Worm (Caenorhabditis elegans) whole organism, L4 larva: ENCODE results near the gene ptr-19.

Experiments used
- F37D6.2 ChIP-seq: sonication (generic microtip); optimal IDR thresholded peaks from 2 replicates; lab custom pipeline; 2016; ENCODE audit warnings: mild to moderate bottlenecking, missing genetic modification characterization, missing compliant biosample characterization
- F44E2.7 ChIP-seq: fragments of 200-800 bp; sonication (Bioruptor generic); IDR thresholded peaks from 2 replicates; pipeline ENCODE4 v2.1.2; 2022; ENCODE audit warnings: missing genetic modification characterization, missing compliant biosample characterization
- F49E8.2 ChIP-seq: sonication (generic microtip); optimal IDR thresholded peaks from 2 replicates; lab custom pipeline; 2016; ENCODE audit warnings: missing compliant biosample characterization, mild to moderate bottlenecking, missing genetic modification characterization, borderline replicate concordance
- R02D3.7 ChIP-seq: fragments of 150-350 bp; sonication (generic microtip); optimal IDR thresholded peaks from 3 replicates; lab custom pipeline; 2014; ENCODE audit warnings: missing biosample characterization, missing genetic modification characterization
- T20F7.1 ChIP-seq: fragments of 200-800 bp; sonication (Bioruptor generic); optimal IDR thresholded peaks from 2 replicates; lab custom pipeline; 2018; ENCODE audit warnings: mild to moderate bottlenecking, missing genetic modification characterization, missing compliant biosample characterization
- Y105C5A.15 ChIP-seq: fragments of 200-800 bp; sonication (Bioruptor generic); IDR thresholded peaks from 2 replicates; pipeline ENCODE4 v1.3.6; 2022; ENCODE audit warnings: missing genetic modification characterization, missing compliant biosample characterization
- Y48G9A.11 ChIP-seq: fragments of 200-800 bp; sonication (Bioruptor generic); IDR thresholded peaks from 2 replicates; pipeline ENCODE4 v1.3.6; 2022; ENCODE audit warnings: missing genetic modification reagents, missing genetic modification characterization, missing compliant biosample characterization
- Y5F2A.4 ChIP-seq: fragments of 200-800 bp; sonication (Bioruptor generic); optimal IDR thresholded peaks from 2 replicates; lab custom pipeline; 2018; ENCODE audit warnings: mild to moderate bottlenecking, missing genetic modification characterization, missing compliant biosample characterization
- ZK337.2 ChIP-seq: fragments of 200-800 bp; sonication (Bioruptor generic); IDR thresholded peaks from 2 replicates; pipeline ENCODE4 v1.3.6; 2022; ENCODE audit warnings: missing genetic modification reagents, missing genetic modification characterization, missing compliant biosample characterization
- ZK546.5 ChIP-seq, 2 experiments: sonication (generic microtip); optimal IDR thresholded peaks; 2 replicates each; lab custom pipeline; 2017; ENCODE audit warnings: missing biosample characterization in 2 of 2, missing genetic modification characterization in 2 of 2
- arid-1 ChIP-seq: fragments of 200-800 bp; sonication (Bioruptor generic); conservative IDR thresholded peaks from 2 replicates; pipeline ENCODE4 v1.3.6; 2022; ENCODE audit warnings: missing genetic modification reagents, missing genetic modification characterization, missing compliant biosample characterization
- attf-4 ChIP-seq: sonication (generic microtip); optimal IDR thresholded peaks from 3 replicates; lab custom pipeline; 2017; ENCODE audit warnings: missing biosample characterization, missing genetic modification characterization
- ceh-28 ChIP-seq: fragments of 150-350 bp; optimal IDR thresholded peaks from 2 replicates; lab custom pipeline; 2014; ENCODE audit warnings: missing biosample characterization, missing genetic modification reagents, missing genetic modification characterization
- ctbp-1 ChIP-seq: fragments of 200-800 bp; sonication (Bioruptor generic); IDR thresholded peaks from 2 replicates; pipeline ENCODE4 v1.3.6; 2022; ENCODE audit warnings: missing genetic modification reagents, missing genetic modification characterization, missing compliant biosample characterization
- daf-12 ChIP-seq: fragments of 150-350 bp; optimal IDR thresholded peaks from 2 replicates; lab custom pipeline; 2014; ENCODE audit warnings: missing biosample characterization, missing genetic modification reagents, missing genetic modification characterization
- daf-8 ChIP-seq: fragments of 200-800 bp; sonication (Bioruptor generic); IDR thresholded peaks from 2 replicates; pipeline ENCODE4 v1.3.6; 2022; ENCODE audit warnings: missing genetic modification characterization, missing compliant biosample characterization
- dmd-6 ChIP-seq: fragments of 200-800 bp; sonication (Bioruptor generic); IDR thresholded peaks from 2 replicates; pipeline ENCODE4 v1.3.6; 2022; ENCODE audit warnings: missing genetic modification reagents, missing genetic modification characterization, missing compliant biosample characterization
- dmd-8 ChIP-seq: fragments of 200-800 bp; sonication (Bioruptor generic); IDR thresholded peaks from 2 replicates; pipeline ENCODE4 v1.3.6; 2022; ENCODE audit warnings: missing genetic modification characterization, missing compliant biosample characterization
- dmd-9 ChIP-seq: fragments of 200-800 bp; sonication (Bioruptor generic); IDR thresholded peaks from 2 replicates; pipeline ENCODE4 v1.3.6; 2022; ENCODE audit warnings: missing genetic modification reagents, missing genetic modification characterization, missing compliant biosample characterization
- dpl-1 ChIP-seq: fragments of 150-350 bp; optimal IDR thresholded peaks from 2 replicates; lab custom pipeline; 2014; ENCODE audit warnings: missing biosample characterization, missing genetic modification reagents, missing genetic modification characterization
- duxl-1 ChIP-seq: sonication (generic microtip); optimal IDR thresholded peaks from 2 replicates; lab custom pipeline; 2016; ENCODE audit warnings: mild to moderate bottlenecking, missing genetic modification characterization, moderate library complexity, missing compliant biosample characterization; ENCODE audit not compliant: poor library complexity
- egl-27 ChIP-seq: sonication (generic microtip); optimal IDR thresholded peaks from 3 replicates; lab custom pipeline; 2017; ENCODE audit warnings: missing biosample characterization, missing genetic modification reagents, missing genetic modification characterization
- hmg-1.1 ChIP-seq: fragments of 200-800 bp; sonication (Bioruptor generic); IDR thresholded peaks from 2 replicates; pipeline ENCODE4 v1.3.6; 2022; ENCODE audit warnings: missing genetic modification reagents, missing genetic modification characterization, missing compliant biosample characterization
- jun-1 ChIP-seq: fragments of 150-350 bp; optimal IDR thresholded peaks from 2 replicates; lab custom pipeline; 2014; ENCODE audit warnings: missing biosample characterization, missing genetic modification reagents, missing genetic modification characterization
- lim-7 ChIP-seq: fragments of 200-800 bp; sonication (Bioruptor generic); IDR thresholded peaks from 2 replicates; pipeline ENCODE4 v1.3.6; 2022; ENCODE audit warnings: missing genetic modification characterization, missing compliant biosample characterization
- lin-13 ChIP-seq: fragments of 150-350 bp; optimal IDR thresholded peaks from 2 replicates; lab custom pipeline; 2014; ENCODE audit warnings: missing biosample characterization, missing genetic modification reagents, missing genetic modification characterization
- lin-15B ChIP-seq: fragments of 150-350 bp; sonication (generic microtip); optimal IDR thresholded peaks from 3 replicates; lab custom pipeline; 2014; ENCODE audit warnings: missing biosample characterization, missing genetic modification characterization
- lin-38 ChIP-seq: fragments of 200-800 bp; sonication (Bioruptor generic); IDR thresholded peaks from 2 replicates; pipeline ENCODE4 v1.3.6; 2022; ENCODE audit warnings: missing genetic modification reagents, missing genetic modification characterization, missing compliant biosample characterization
- mdl-1 ChIP-seq, 2 experiments: fragments of 150-350 bp in 1 of 2; sonication (generic microtip) in 1 of 2; optimal IDR thresholded peaks; 2 replicates each; lab custom pipeline; 2014 to 2017; ENCODE audit warnings: missing biosample characterization in 2 of 2, missing genetic modification characterization in 2 of 2
- mdt-29 ChIP-seq: fragments of 200-800 bp; sonication (Bioruptor generic); IDR thresholded peaks from 2 replicates; pipeline ENCODE4 v1.3.6; 2022; ENCODE audit warnings: missing genetic modification reagents, missing genetic modification characterization, missing compliant biosample characterization
- mes-2 ChIP-seq: sonication (generic microtip); optimal IDR thresholded peaks from 2 replicates; lab custom pipeline; 2016; ENCODE audit warnings: missing genotype, mild to moderate bottlenecking, missing genetic modification characterization, missing compliant biosample characterization; ENCODE audit not compliant: poor library complexity, severe bottlenecking
- mxl-2 ChIP-seq: fragments of 200-800 bp; sonication (Bioruptor generic); conservative IDR thresholded peaks from 2 replicates; pipeline ENCODE4 v1.3.6; 2022; ENCODE audit warnings: missing genetic modification reagents, missing genetic modification characterization, missing compliant biosample characterization
- mxl-3 ChIP-seq: fragments of 200-800 bp; sonication (Bioruptor generic); optimal IDR thresholded peaks from 2 replicates; lab custom pipeline; 2018; ENCODE audit warnings: mild to moderate bottlenecking, missing genetic modification characterization, missing compliant biosample characterization
- nhr-10 ChIP-seq: fragments of 150-350 bp; optimal IDR thresholded peaks from 2 replicates; lab custom pipeline; 2014; ENCODE audit warnings: missing biosample characterization, missing genetic modification characterization
- nhr-102 ChIP-seq: sonication (generic microtip); optimal IDR thresholded peaks from 2 replicates; lab custom pipeline; 2016; ENCODE audit warnings: mild to moderate bottlenecking, missing genetic modification characterization, moderate library complexity, missing compliant biosample characterization
- nhr-11 ChIP-seq: fragments of 150-350 bp; optimal IDR thresholded peaks from 2 replicates; lab custom pipeline; 2014; ENCODE audit warnings: missing biosample characterization, missing genetic modification characterization
- nhr-237 ChIP-seq: sonication (generic microtip); optimal IDR thresholded peaks from 2 replicates; lab custom pipeline; 2017; ENCODE audit warnings: missing biosample characterization, missing genetic modification characterization
- nhr-28 ChIP-seq: fragments of 150-350 bp; optimal IDR thresholded peaks from 2 replicates; lab custom pipeline; 2014; ENCODE audit warnings: missing biosample characterization, missing genetic modification characterization
- nhr-42 ChIP-seq: fragments of 200-800 bp; sonication (Bioruptor generic); IDR thresholded peaks from 2 replicates; pipeline ENCODE4 v1.3.6; 2022; ENCODE audit warnings: missing genetic modification characterization, missing compliant biosample characterization
- set-16 ChIP-seq: fragments of 200-800 bp; sonication (Bioruptor generic); IDR thresholded peaks from 2 replicates; pipeline ENCODE4 v1.3.6; 2022; ENCODE audit warnings: missing genetic modification reagents, missing genetic modification characterization, missing compliant biosample characterization
- snpc-1.2 ChIP-seq: fragments of 200-800 bp; sonication (Bioruptor generic); IDR thresholded peaks from 2 replicates; pipeline ENCODE4 v1.3.6; 2022; ENCODE audit warnings: missing genetic modification reagents, missing genetic modification characterization, missing compliant biosample characterization
- snpc-4 ChIP-seq: fragments of 150-350 bp; optimal IDR thresholded peaks from 2 replicates; lab custom pipeline; 2014; ENCODE audit warnings: missing biosample characterization, missing genetic modification characterization
- spr-3 ChIP-seq: fragments of 200-800 bp; sonication (Bioruptor generic); optimal IDR thresholded peaks from 2 replicates; lab custom pipeline; 2018; ENCODE audit warnings: mild to moderate bottlenecking, missing genetic modification characterization, missing compliant biosample characterization
- unc-130 ChIP-seq: sonication (generic microtip); optimal IDR thresholded peaks from 2 replicates; lab custom pipeline; 2016; ENCODE audit warnings: missing genetic modification reagents, missing genetic modification characterization, missing compliant biosample characterization
- vab-7 ChIP-seq: fragments of 200-800 bp; sonication (Bioruptor generic); IDR thresholded peaks from 2 replicates; pipeline ENCODE4 v1.3.6; 2022; ENCODE audit warnings: missing genetic modification reagents, missing genetic modification characterization, missing compliant biosample characterization
- zip-11 ChIP-seq: fragments of 200-800 bp; sonication (Bioruptor generic); IDR thresholded peaks from 2 replicates; pipeline ENCODE4 v1.3.6; 2022; ENCODE audit warnings: missing genetic modification characterization, missing compliant biosample characterization
- zip-2 ChIP-seq: fragments of 150-350 bp; optimal IDR thresholded peaks from 2 replicates; lab custom pipeline; 2014; ENCODE audit warnings: missing biosample characterization, missing genetic modification characterization
- ztf-11 ChIP-seq: fragments of 150-350 bp; optimal IDR thresholded peaks from 2 replicates; lab custom pipeline; 2014; ENCODE audit warnings: missing biosample characterization, missing genetic modification characterization

ptr-19 gene

ce11 chrIII:10806821-10807220, 25.2 kb downstream of the ptr-19 start:
- no peak for TF ChIP-seq arid-1 (GFP tag; lab: Robert Waterston, UW)
- no peak for TF ChIP-seq snpc-4 (tag; lab: Kevin White, UChicago)
- no peak for TF ChIP-seq lin-38 (GFP tag; lab: Robert Waterston, UW)
- TF ChIP-seq zip-11 (GFP tag; lab: Robert Waterston, UW), result no peak
- no peak for TF ChIP-seq egl-27 (tag; lab: Kevin White, UChicago)
- no peak for TF ChIP-seq dmd-9 (GFP tag; lab: Robert Waterston, UW)
- no peak for TF ChIP-seq nhr-102
- 0 out of 2 replicates have a peak, but pooled peaks have one; percentile 40 for TF ChIP-seq vab-7 (GFP tag; lab: Robert Waterston, UW)
- no peak for TF ChIP-seq mes-2 (tag; lab: Kevin White, UChicago)
- peak; percentile 71 for TF ChIP-seq set-16 (GFP tag; lab: Robert Waterston, UW)
- no peak for TF ChIP-seq spr-3 (GFP tag; lab: Kevin White, UChicago)
- TF ChIP-seq ctbp-1 (GFP tag; lab: Robert Waterston, UW), result no peak
- TF ChIP-seq hmg-1.1, result peak; percentile 29; the same call in 1 of the 2 replicates
- no peak for TF ChIP-seq zip-2
- TF ChIP-seq, all 104 proteins: peak for 3

ce11 chrIII:10807236-10807635, 25.6 kb downstream of the ptr-19 start:
- 0 out of 2 replicates have a peak, but pooled peaks have one; percentile 18 for TF ChIP-seq Y48G9A.11 (GFP tag; lab: Robert Waterston, UW)
- TF ChIP-seq mdt-29 (GFP tag; lab: Robert Waterston, UW), result 0 out of 2 replicates have a peak, but pooled peaks have one; percentile 24
- peak; percentile 75 for TF ChIP-seq F49E8.2 (tag; lab: Kevin White, UChicago)
- no peak for TF ChIP-seq lin-15B (tag; lab: Kevin White, UChicago)
- TF ChIP-seq ctbp-1 (GFP tag; lab: Robert Waterston, UW), result no peak
- no peak for TF ChIP-seq lin-13 (GFP tag; lab: Kevin White, UChicago)
- peak; percentile 63 for TF ChIP-seq lin-38 (GFP tag; lab: Robert Waterston, UW)
- no peak for TF ChIP-seq lim-7 (GFP tag; lab: Robert Waterston, UW)
- no peak for TF ChIP-seq duxl-1 (tag; lab: Kevin White, UChicago)
- no peak for TF ChIP-seq dmd-6 (GFP tag; lab: Robert Waterston, UW)
- TF ChIP-seq mxl-2, result no peak
- peak; percentile 70 for TF ChIP-seq unc-130 (GFP tag; lab: Kevin White, UChicago)
- no peak for TF ChIP-seq snpc-1.2 (GFP tag; lab: Robert Waterston, UW)

ce11 chrIII:10807956-10808355, 26.3 kb downstream of the ptr-19 start:
- TF ChIP-seq nhr-42 (GFP tag; lab: Robert Waterston, UW) (no peak), F44E2.7 (GFP tag; lab: Robert Waterston, UW) (no peak), Y5F2A.4 (GFP tag; lab: Kevin White, UChicago) (no peak), ZK546.5 (tag; optimal IDR thresholded peaks at IDR 0.05; lab: Kevin White, UChicago) (no peak), jun-1 (tag; lab: Kevin White, UChicago) (no peak), duxl-1 (tag; lab: Kevin White, UChicago) (no peak), F37D6.2 (tag; lab: Kevin White, UChicago) (no peak), dmd-8 (GFP tag; lab: Robert Waterston, UW) (0 out of 2 replicates have a peak, but pooled peaks have one; percentile 5), nhr-11 (peak; percentile 27), daf-8 (GFP tag; lab: Robert Waterston, UW) (no peak), Y48G9A.11 (GFP tag; lab: Robert Waterston, UW) (no peak), mxl-3 (peak; percentile 64), ZK337.2 (GFP tag; lab: Robert Waterston, UW) (no peak), mdl-1 (tag; optimal IDR thresholded peaks at IDR 0.05; lab: Kevin White, UChicago) (no peak), R02D3.7 (no peak), attf-4 (no peak), ceh-28 (tag; lab: Kevin White, UChicago) (no peak), Y105C5A.15 (GFP tag; lab: Robert Waterston, UW) (no peak), egl-27 (tag; lab: Kevin White, UChicago) (no peak), lim-7 (GFP tag; lab: Robert Waterston, UW) (peak; percentile 61; the same call in 1 of the 2 replicates), lin-38 (GFP tag; lab: Robert Waterston, UW) (no peak; the same call in 1 of the 2 replicates), T20F7.1 (GFP tag; lab: Kevin White, UChicago) (no peak), nhr-28 (no peak), nhr-237 (tag; lab: Kevin White, UChicago) (no peak), dpl-1 (GFP tag; lab: Kevin White, UChicago) (peak; percentile 34), ztf-11 (tag; lab: Kevin White, UChicago) (no peak), nhr-10 (no peak), daf-12 (no peak)
